Worm (Caenorhabditis elegans) whole organism, young adult: Measurements from ENCODE around the gene C49F5.6.

ENCODE experiments used
- B0035.1 ChIP-seq: sonication (generic microtip); optimal IDR thresholded peaks from 2 replicates; lab custom pipeline; 2016; ENCODE audit warnings: missing genetic modification characterization, mild to moderate bottlenecking, missing compliant biosample characterization, missing genotype, missing genetic modification reagents
- T07F8.4 ChIP-seq: sonication (generic microtip); optimal IDR thresholded peaks from 2 replicates; lab custom pipeline; 2016; ENCODE audit warnings: mild to moderate bottlenecking, missing genetic modification characterization, moderate library complexity, missing compliant biosample characterization
- ZK185.1 ChIP-seq: sonication (generic microtip); optimal IDR thresholded peaks from 2 replicates; lab custom pipeline; 2016; ENCODE audit warnings: mild to moderate bottlenecking, missing genetic modification characterization, missing compliant biosample characterization; ENCODE audit not compliant: poor library complexity, severe bottlenecking
- ama-1 ChIP-seq, 3 experiments: fragments of 150-350 bp in 1 of 3; sonication (generic microtip) in 2 of 3; optimal IDR thresholded peaks; 2 replicates each; lab custom pipeline; 2014 to 2018; ENCODE audit warnings: missing biosample characterization in 2 of 3, missing genetic modification characterization in 2 of 3, missing genetic modification reagents in 2 of 3
- dox-1 ChIP-seq: fragments of 200-800 bp; sonication (Bioruptor generic); IDR thresholded peaks from 2 replicates; pipeline ENCODE4 v1.3.6; 2022; ENCODE audit warnings: missing genetic modification reagents, missing genetic modification characterization, missing compliant biosample characterization
- fkh-3 ChIP-seq: sonication (generic microtip); optimal IDR thresholded peaks from 2 replicates; lab custom pipeline; 2016; ENCODE audit warnings: mild to moderate bottlenecking, missing genetic modification characterization, missing compliant biosample characterization
- let-607 ChIP-seq, 2 experiments: fragments of 200-800 bp in 1 of 2; sonication (Bioruptor generic) in 1 of 2; sonication (generic microtip) in 1 of 2; optimal IDR thresholded peaks; 2 replicates each; lab custom pipeline; 2016 to 2018; ENCODE audit warnings: mild to moderate bottlenecking in 2 of 2, missing compliant biosample characterization in 2 of 2, missing genetic modification characterization in 2 of 2, moderate library complexity in 2 of 2, missing genotype in 1 of 2
- pha-4 ChIP-seq: fragments of 150-350 bp; sonication (generic microtip); optimal IDR thresholded peaks from 2 replicates; lab custom pipeline; 2014; ENCODE audit warnings: missing biosample characterization, missing genetic modification reagents, missing genetic modification characterization
- unc-62 ChIP-seq: fragments of 150-350 bp; optimal IDR thresholded peaks from 2 replicates; lab custom pipeline; 2014; ENCODE audit warnings: missing biosample characterization, missing genetic modification reagents, missing genetic modification characterization

ce11 chrX:11969085-11969484, 19.0 kb upstream of the C49F5.6 start:
- TF ChIP-seq pha-4 (no peak), B0035.1 (tag; lab: Kevin White, UChicago) (no peak), ama-1 (optimal IDR thresholded peaks at IDR 0.05; lab: Kevin White, UChicago) (no peak), ama-1 (GFP tag; optimal IDR thresholded peaks at IDR 0.05; lab: Kevin White, UChicago) (no peak), fkh-3 (tag; lab: Kevin White, UChicago) (no peak), unc-62 (GFP tag; lab: Kevin White, UChicago) (no peak), let-607 (tag; optimal IDR thresholded peaks at IDR 0.05; lab: Kevin White, UChicago) (no peak), dox-1 (no peak), ZK185.1 (tag; lab: Kevin White, UChicago) (no peak), T07F8.4 (no peak)
